Worm (Caenorhabditis elegans) whole organism, young adult: ENCODE data around the gene col-183.
A peak's percentile ranks its signal among the peaks of the same experiment; 100 is the strongest.

Source experiments
- B0019.2 ChIP-seq: fragments of 200-800 bp; sonication (Bioruptor generic); conservative IDR thresholded peaks from 2 replicates; pipeline ENCODE4 v1.3.6; 2022; ENCODE audit warnings: missing genetic modification reagents, missing genetic modification characterization, missing compliant biosample characterization
- B0035.1 ChIP-seq: sonication (generic microtip); optimal IDR thresholded peaks from 2 replicates; lab custom pipeline; 2016; ENCODE audit warnings: missing genetic modification characterization, mild to moderate bottlenecking, missing compliant biosample characterization, missing genotype, missing genetic modification reagents
- C17E4.6 ChIP-seq: fragments of 200-800 bp; sonication (Bioruptor generic); IDR thresholded peaks from 2 replicates; pipeline ENCODE4 v1.3.6; 2022; ENCODE audit warnings: missing genetic modification reagents, missing genetic modification characterization, missing compliant biosample characterization
- F23B12.7 ChIP-seq: sonication (generic microtip); optimal IDR thresholded peaks from 2 replicates; lab custom pipeline; 2017; ENCODE audit warnings: missing genetic modification characterization, mild to moderate bottlenecking, missing compliant biosample characterization, antibody characterized with exemption, moderate library complexity; ENCODE audit not compliant: insufficient read depth
- F52B5.7 ChIP-seq: sonication (generic microtip); optimal IDR thresholded peaks from 2 replicates; lab custom pipeline; 2016; ENCODE audit warnings: mild to moderate bottlenecking, missing genetic modification characterization, missing compliant biosample characterization
- F57A8.1 ChIP-seq: fragments of 200-800 bp; sonication (Bioruptor generic); optimal IDR thresholded peaks from 2 replicates; lab custom pipeline; 2018; ENCODE audit warnings: mild to moderate bottlenecking, missing genetic modification characterization, moderate library complexity, missing compliant biosample characterization
- K12H6.12 ChIP-seq: fragments of 200-800 bp; sonication (Bioruptor generic); optimal IDR thresholded peaks from 2 replicates; lab custom pipeline; 2018; ENCODE audit warnings: mild to moderate bottlenecking, missing genetic modification characterization, missing compliant biosample characterization
- Y56A3A.18 ChIP-seq: fragments of 200-800 bp; sonication (Bioruptor generic); IDR thresholded peaks from 2 replicates; pipeline ENCODE4 v1.3.6; 2022; ENCODE audit warnings: missing genetic modification reagents, missing genetic modification characterization, missing compliant biosample characterization
- Y67H2A.10 ChIP-seq: fragments of 200-800 bp; sonication (Bioruptor generic); conservative IDR thresholded peaks from 2 replicates; pipeline ENCODE4 v1.3.6; 2022; ENCODE audit warnings: missing genetic modification reagents, missing genetic modification characterization, missing compliant biosample characterization
- ama-1 ChIP-seq, 3 experiments: fragments of 150-350 bp in 1 of 3; sonication (generic microtip) in 2 of 3; optimal IDR thresholded peaks; 2 replicates each; lab custom pipeline; 2014 to 2018; ENCODE audit warnings: missing biosample characterization in 2 of 3, missing genetic modification characterization in 2 of 3, missing genetic modification reagents in 2 of 3
- aptf-2 ChIP-seq: fragments of 200-800 bp; sonication (Bioruptor generic); conservative IDR thresholded peaks from 2 replicates; pipeline ENCODE4 v1.3.6; 2022; ENCODE audit warnings: missing genetic modification reagents, missing genetic modification characterization, missing compliant biosample characterization
- athp-1 ChIP-seq: sonication (generic microtip); optimal IDR thresholded peaks from 2 replicates; lab custom pipeline; 2017; ENCODE audit warnings: mild to moderate bottlenecking, missing genetic modification characterization, missing compliant biosample characterization
- attf-5 ChIP-seq: fragments of 200-800 bp; sonication (Bioruptor generic); optimal IDR thresholded peaks from 2 replicates; lab custom pipeline; 2018; ENCODE audit warnings: mild to moderate bottlenecking, missing genetic modification characterization, missing compliant biosample characterization
- attf-6 ChIP-seq: fragments of 200-800 bp; sonication (Bioruptor generic); IDR thresholded peaks from 2 replicates; pipeline ENCODE4 v1.3.6; 2022; ENCODE audit warnings: missing genetic modification reagents, missing genetic modification characterization, missing compliant biosample characterization
- bed-2 ChIP-seq: fragments of 200-800 bp; sonication (Bioruptor generic); IDR thresholded peaks from 2 replicates; pipeline ENCODE4 v1.3.6; 2022; ENCODE audit warnings: missing genetic modification reagents, missing genetic modification characterization, missing compliant biosample characterization
- ceh-100 ChIP-seq: fragments of 200-800 bp; sonication (Bioruptor generic); IDR thresholded peaks from 2 replicates; pipeline ENCODE4 v1.3.6; 2022; ENCODE audit warnings: missing genetic modification reagents, missing genetic modification characterization, missing compliant biosample characterization
- ceh-79 ChIP-seq: sonication (generic microtip); optimal IDR thresholded peaks from 2 replicates; lab custom pipeline; 2017; ENCODE audit warnings: mild to moderate bottlenecking, missing genetic modification characterization, missing compliant biosample characterization
- dpff-1 ChIP-seq: sonication (generic microtip); optimal IDR thresholded peaks from 2 replicates; lab custom pipeline; 2017; ENCODE audit warnings: mild to moderate bottlenecking, missing genetic modification characterization, missing compliant biosample characterization
- dpl-1 ChIP-seq: fragments of 150-350 bp; optimal IDR thresholded peaks from 2 replicates; lab custom pipeline; 2014; ENCODE audit warnings: missing biosample characterization, missing genetic modification reagents, missing genetic modification characterization
- egl-44 ChIP-seq: fragments of 200-800 bp; sonication (Bioruptor generic); IDR thresholded peaks from 2 replicates; pipeline ENCODE4 v1.3.6; 2022; ENCODE audit warnings: missing genetic modification reagents, missing genetic modification characterization, missing compliant biosample characterization
- egrh-3 ChIP-seq: fragments of 200-800 bp; sonication (Bioruptor generic); IDR thresholded peaks from 2 replicates; pipeline ENCODE4 v1.3.6; 2022; ENCODE audit warnings: missing genetic modification reagents, missing genetic modification characterization, missing compliant biosample characterization
- hlh-12 ChIP-seq: sonication (generic microtip); optimal IDR thresholded peaks from 2 replicates; lab custom pipeline; 2016; ENCODE audit warnings: missing genetic modification characterization, missing compliant biosample characterization
- hmg-1.2 ChIP-seq: fragments of 200-800 bp; sonication (Bioruptor generic); IDR thresholded peaks from 2 replicates; pipeline ENCODE4 v1.3.6; 2022; ENCODE audit warnings: missing genetic modification reagents, missing genetic modification characterization, missing compliant biosample characterization
- hrde-1 ChIP-seq: sonication (generic microtip); optimal IDR thresholded peaks from 2 replicates; lab custom pipeline; 2016; ENCODE audit warnings: missing genetic modification characterization, mild to moderate bottlenecking, missing compliant biosample characterization, moderate library complexity, missing genotype, missing genetic modification reagents, borderline replicate concordance
- hsf-1 ChIP-seq: fragments of 200-800 bp; sonication (Bioruptor generic); IDR thresholded peaks from 2 replicates; pipeline ENCODE4 v1.3.6; 2022; ENCODE audit warnings: missing genetic modification reagents, missing genetic modification characterization, missing compliant biosample characterization
- lin-26 ChIP-seq: fragments of 200-800 bp; sonication (Bioruptor generic); IDR thresholded peaks from 2 replicates; pipeline ENCODE4 v1.3.6; 2022; ENCODE audit warnings: missing genetic modification reagents, missing genetic modification characterization, missing compliant biosample characterization
- lin-35 ChIP-seq, 3 experiments: fragments of 150-350 bp in 2 of 3; sonication (generic microtip) in 1 of 3; optimal IDR thresholded peaks; 2 replicates each; lab custom pipeline; 2014 to 2018; ENCODE audit warnings: missing biosample characterization in 3 of 3, missing genetic modification characterization in 3 of 3, missing genetic modification reagents in 3 of 3
- lin-40 ChIP-seq: sonication (generic microtip); optimal IDR thresholded peaks from 2 replicates; lab custom pipeline; 2016; ENCODE audit warnings: missing genetic modification characterization, mild to moderate bottlenecking, missing compliant biosample characterization, missing genotype, missing genetic modification reagents
- lir-1 ChIP-seq: fragments of 200-800 bp; sonication (Bioruptor generic); conservative IDR thresholded peaks from 2 replicates; pipeline ENCODE4 v1.3.6; 2022; ENCODE audit warnings: missing genetic modification reagents, missing genetic modification characterization, missing compliant biosample characterization
- lsy-27 ChIP-seq: sonication (generic microtip); optimal IDR thresholded peaks from 2 replicates; lab custom pipeline; 2017; ENCODE audit warnings: missing genetic modification characterization, mild to moderate bottlenecking, missing compliant biosample characterization, antibody characterized with exemption, missing genotype, borderline replicate concordance; ENCODE audit not compliant: insufficient read depth
- madf-6 ChIP-seq: fragments of 200-800 bp; sonication (Bioruptor generic); IDR thresholded peaks from 2 replicates; pipeline ENCODE4 v1.3.6; 2022; ENCODE audit warnings: missing genetic modification reagents, missing genetic modification characterization, missing compliant biosample characterization
- nhr-120 ChIP-seq: fragments of 200-800 bp; sonication (Bioruptor generic); IDR thresholded peaks from 2 replicates; pipeline ENCODE4 v1.3.6; 2022; ENCODE audit warnings: missing genetic modification characterization, missing compliant biosample characterization
- nhr-179 ChIP-seq: sonication (generic microtip); optimal IDR thresholded peaks from 2 replicates; lab custom pipeline; 2016; ENCODE audit warnings: mild to moderate bottlenecking, missing genetic modification characterization, missing compliant biosample characterization
- nhr-90 ChIP-seq: sonication (generic microtip); optimal IDR thresholded peaks from 2 replicates; lab custom pipeline; 2016; ENCODE audit warnings: missing genotype, mild to moderate bottlenecking, missing genetic modification characterization, missing compliant biosample characterization
- pha-4 ChIP-seq: fragments of 150-350 bp; sonication (generic microtip); optimal IDR thresholded peaks from 2 replicates; lab custom pipeline; 2014; ENCODE audit warnings: missing biosample characterization, missing genetic modification reagents, missing genetic modification characterization
- sdz-38 ChIP-seq: sonication (generic microtip); optimal IDR thresholded peaks from 2 replicates; lab custom pipeline; 2016; ENCODE audit warnings: missing genotype, missing genetic modification characterization, missing compliant biosample characterization
- snpc-3.4 ChIP-seq: sonication (generic microtip); optimal IDR thresholded peaks from 2 replicates; lab custom pipeline; 2017; ENCODE audit warnings: missing genetic modification characterization, mild to moderate bottlenecking, missing compliant biosample characterization, antibody characterized with exemption, moderate library complexity, missing genotype, missing genetic modification reagents
- somi-1 ChIP-seq: fragments of 200-800 bp; sonication (Bioruptor generic); optimal IDR thresholded peaks from 2 replicates; lab custom pipeline; 2018; ENCODE audit warnings: mild to moderate bottlenecking, missing genetic modification characterization, missing compliant biosample characterization
- sptf-2 ChIP-seq: fragments of 200-800 bp; sonication (Bioruptor generic); optimal IDR thresholded peaks from 2 replicates; lab custom pipeline; 2018; ENCODE audit warnings: mild to moderate bottlenecking, missing genetic modification characterization, missing compliant biosample characterization
- tbp1 ChIP-seq: fragments of 200-800 bp; sonication (Bioruptor generic); optimal IDR thresholded peaks from 2 replicates; lab custom pipeline; 2018; ENCODE audit warnings: mild to moderate bottlenecking, missing genetic modification characterization, missing compliant biosample characterization
- tlf-1 ChIP-seq: fragments of 200-800 bp; sonication (Bioruptor generic); optimal IDR thresholded peaks from 2 replicates; lab custom pipeline; 2018; ENCODE audit warnings: mild to moderate bottlenecking, missing genetic modification characterization, missing compliant biosample characterization
- unc-62 ChIP-seq: fragments of 150-350 bp; optimal IDR thresholded peaks from 2 replicates; lab custom pipeline; 2014; ENCODE audit warnings: missing biosample characterization, missing genetic modification reagents, missing genetic modification characterization
- xnd-1 ChIP-seq: sonication (generic microtip); optimal IDR thresholded peaks from 2 replicates; lab custom pipeline; 2016; ENCODE audit warnings: missing genotype, missing genetic modification reagents, missing genetic modification characterization, missing compliant biosample characterization
- zfh-2 ChIP-seq: fragments of 200-800 bp; sonication (Bioruptor generic); conservative IDR thresholded peaks from 2 replicates; pipeline ENCODE4 v1.3.6; 2022; ENCODE audit warnings: missing genetic modification reagents, missing genetic modification characterization, missing compliant biosample characterization
- ztf-18 ChIP-seq: sonication (generic microtip); optimal IDR thresholded peaks from 2 replicates; lab custom pipeline; 2016; ENCODE audit warnings: missing genotype, mild to moderate bottlenecking, missing genetic modification characterization, missing compliant biosample characterization
- ztf-25 ChIP-seq: fragments of 200-800 bp; sonication (Bioruptor generic); IDR thresholded peaks from 2 replicates; pipeline ENCODE4 v1.3.6; 2022; ENCODE audit warnings: missing genetic modification reagents, missing genetic modification characterization, missing compliant biosample characterization
- ztf-3 ChIP-seq: fragments of 200-800 bp; sonication (Bioruptor generic); optimal IDR thresholded peaks from 2 replicates; lab custom pipeline; 2018; ENCODE audit warnings: mild to moderate bottlenecking, missing genetic modification characterization, missing compliant biosample characterization

The col-183 gene

DNA sequence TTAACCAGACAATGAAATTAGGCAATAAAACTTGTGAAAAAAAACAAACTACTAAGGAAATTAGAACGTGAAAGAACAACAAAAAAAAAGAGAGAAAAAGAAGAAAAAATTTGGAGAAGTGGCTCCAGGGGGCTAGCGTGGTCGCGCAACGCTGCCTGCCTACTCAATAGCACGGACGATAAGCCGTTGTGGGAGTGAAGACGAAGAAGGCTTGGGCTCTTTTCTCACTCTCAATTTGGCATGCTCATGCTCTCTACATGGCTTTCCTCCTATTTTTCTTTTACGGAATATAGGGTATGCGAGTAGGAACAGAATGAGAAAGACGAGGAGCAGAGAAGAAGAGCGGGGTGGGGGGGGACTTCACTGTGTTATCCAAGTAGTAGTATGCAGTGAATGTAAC is 34.7 kb upstream of the col-183 start:
- no peak for TF ChIP-seq lir-1
- TF ChIP-seq pha-4 (tag; lab: Kevin White, UChicago), result no peak
- TF ChIP-seq hsf-1, result no peak
- TF ChIP-seq aptf-2 (GFP tag; lab: Robert Waterston, UW), result no peak
- TF ChIP-seq ceh-79 (tag; lab: Kevin White, UChicago), result no peak
- TF ChIP-seq hmg-1.2 (GFP tag; lab: Robert Waterston, UW), result peak; percentile 36; the same call in 1 of the 2 replicates
- peak in 1 of 3 experiments; percentile 45 for TF ChIP-seq lin-35 (GFP tag; optimal IDR thresholded peaks at IDR 0.05; lab: Kevin White, UChicago)
- TF ChIP-seq sdz-38 (tag; lab: Kevin White, UChicago), result no peak
- TF ChIP-seq sptf-2 (GFP tag; lab: Kevin White, UChicago), result no peak
- no peak for TF ChIP-seq nhr-179
- TF ChIP-seq lin-40 (tag; lab: Kevin White, UChicago), result no peak
- no peak for TF ChIP-seq hlh-12
- TF ChIP-seq K12H6.12 (tag; lab: Kevin White, UChicago), result peak; percentile 32
- no peak for TF ChIP-seq ztf-3 (GFP tag; lab: Kevin White, UChicago)
- no peak for TF ChIP-seq nhr-90 (tag; lab: Kevin White, UChicago)
- no peak for TF ChIP-seq ztf-25 (GFP tag; lab: Robert Waterston, UW)
- TF ChIP-seq B0035.1 (tag; lab: Kevin White, UChicago), result no peak
- no peak for TF ChIP-seq unc-62
- TF ChIP-seq F23B12.7, result no peak
- TF ChIP-seq ztf-18 (tag; lab: Kevin White, UChicago), result no peak
- no peak for TF ChIP-seq xnd-1 (tag; lab: Kevin White, UChicago)
- no peak for TF ChIP-seq C17E4.6
- no peak for TF ChIP-seq athp-1 (tag; lab: Kevin White, UChicago)
- TF ChIP-seq F57A8.1 (GFP tag; lab: Kevin White, UChicago), result no peak
- TF ChIP-seq dpff-1 (tag; lab: Kevin White, UChicago), result no peak
- TF ChIP-seq snpc-3.4 (tag; lab: Kevin White, UChicago), result no peak
- no peak for TF ChIP-seq attf-5 (GFP tag; lab: Kevin White, UChicago)
- TF ChIP-seq F52B5.7, result no peak
- TF ChIP-seq nhr-120 (GFP tag; lab: Robert Waterston, UW), result no peak
- TF ChIP-seq zfh-2, result peak; percentile 46; the same call in 1 of the 2 replicates
- TF ChIP-seq, all 124 proteins: peak for 4

- TF ChIP-seq lin-26 (GFP tag; lab: Robert Waterston, UW), result no peak
- TF ChIP-seq dpl-1 (GFP tag; lab: Kevin White, UChicago), result no peak
- TF ChIP-seq ceh-100 (GFP tag; lab: Robert Waterston, UW), result no peak
- TF ChIP-seq ama-1 (optimal IDR thresholded peaks at IDR 0.05; lab: Kevin White, UChicago), result no peak
- TF ChIP-seq ama-1 (GFP tag; optimal IDR thresholded peaks at IDR 0.05; lab: Kevin White, UChicago), result no peak
- TF ChIP-seq ceh-79 (tag; lab: Kevin White, UChicago), result no peak
- TF ChIP-seq tbp1 (GFP tag; lab: Kevin White, UChicago), result no peak
- no peak for TF ChIP-seq egrh-3 (GFP tag; lab: Robert Waterston, UW)
Observed at ce11 chrX:13500568-13500967, 33.0 kb upstream of the col-183 start, which contains the start of gene sad-1. TSS of gene sad-1 (minus strand) at chrX:13500668.

DNA sequence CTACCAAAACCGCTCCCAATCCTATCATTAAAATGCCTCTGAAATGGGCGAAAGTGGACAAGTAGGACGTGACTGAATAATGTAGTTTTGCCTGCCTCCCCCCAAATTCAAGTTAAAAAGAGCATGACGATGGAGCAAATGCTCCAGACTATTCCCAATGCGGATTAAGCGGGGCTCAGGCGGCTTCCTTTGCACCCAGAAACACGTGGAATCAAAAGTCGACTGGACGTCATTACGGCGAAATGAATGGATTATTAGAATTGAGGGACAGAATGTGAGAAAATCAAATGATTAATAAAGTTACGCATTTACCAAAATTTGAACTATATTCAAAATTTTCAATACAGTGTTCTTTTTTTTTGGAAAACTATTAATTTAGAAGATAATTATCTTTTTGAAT is 32.4 kb upstream of the col-183 start:
- TF ChIP-seq B0019.2 (GFP tag; lab: Robert Waterston, UW) (no peak), tlf-1 (no peak), ztf-18 (tag; lab: Kevin White, UChicago) (no peak), attf-6 (GFP tag; lab: Robert Waterston, UW) (no peak), somi-1 (no peak), zfh-2 (no peak), F57A8.1 (GFP tag; lab: Kevin White, UChicago) (no peak), Y67H2A.10 (GFP tag; lab: Robert Waterston, UW) (no peak), bed-2 (no peak), ceh-100 (GFP tag; lab: Robert Waterston, UW) (no peak), hrde-1 (tag; lab: Kevin White, UChicago) (no peak), egl-44 (GFP tag; lab: Robert Waterston, UW) (no peak), madf-6 (GFP tag; lab: Robert Waterston, UW) (no peak), lsy-27 (tag; lab: Kevin White, UChicago) (no peak), Y56A3A.18 (GFP tag; lab: Robert Waterston, UW) (no peak)
